Worm (Caenorhabditis elegans) whole organism, L4 larva: ENCODE data around the gene srw-76.

Experiments used
- F10B5.3 ChIP-seq: sonication (generic microtip); optimal IDR thresholded peaks from 2 replicates; lab custom pipeline; 2016; ENCODE audit warnings: mild to moderate bottlenecking, missing genetic modification characterization, missing compliant biosample characterization
- F26F4.8 ChIP-seq: fragments of 200-800 bp; sonication (Bioruptor generic); conservative IDR thresholded peaks from 2 replicates; pipeline ENCODE4 v1.3.6; 2022; ENCODE audit warnings: missing genetic modification characterization, missing compliant biosample characterization
- F44E2.7 ChIP-seq: fragments of 200-800 bp; sonication (Bioruptor generic); IDR thresholded peaks from 2 replicates; pipeline ENCODE4 v2.1.2; 2022; ENCODE audit warnings: missing genetic modification characterization, missing compliant biosample characterization
- T20F7.1 ChIP-seq: fragments of 200-800 bp; sonication (Bioruptor generic); optimal IDR thresholded peaks from 2 replicates; lab custom pipeline; 2018; ENCODE audit warnings: mild to moderate bottlenecking, missing genetic modification characterization, missing compliant biosample characterization
- T26A8.4 ChIP-seq: fragments of 200-800 bp; sonication (Bioruptor generic); IDR thresholded peaks from 2 replicates; pipeline ENCODE4 v1.3.6; 2022; ENCODE audit warnings: missing genetic modification characterization, missing compliant biosample characterization
- Y105C5A.15 ChIP-seq: fragments of 200-800 bp; sonication (Bioruptor generic); IDR thresholded peaks from 2 replicates; pipeline ENCODE4 v1.3.6; 2022; ENCODE audit warnings: missing genetic modification characterization, missing compliant biosample characterization
- Y48G9A.11 ChIP-seq: fragments of 200-800 bp; sonication (Bioruptor generic); IDR thresholded peaks from 2 replicates; pipeline ENCODE4 v1.3.6; 2022; ENCODE audit warnings: missing genetic modification reagents, missing genetic modification characterization, missing compliant biosample characterization
- Y75B8A.6 ChIP-seq: fragments of 200-800 bp; sonication (Bioruptor generic); IDR thresholded peaks from 2 replicates; pipeline ENCODE4 v1.3.6; 2022; ENCODE audit warnings: missing genetic modification reagents, missing genetic modification characterization, missing compliant biosample characterization
- aha-1 ChIP-seq: fragments of 150-350 bp; peaks from one replicate; lab custom pipeline; 2014; ENCODE audit warnings: missing biosample characterization, missing genetic modification characterization
- arid-1 ChIP-seq: fragments of 200-800 bp; sonication (Bioruptor generic); conservative IDR thresholded peaks from 2 replicates; pipeline ENCODE4 v1.3.6; 2022; ENCODE audit warnings: missing genetic modification reagents, missing genetic modification characterization, missing compliant biosample characterization
- ceh-28 ChIP-seq: fragments of 150-350 bp; optimal IDR thresholded peaks from 2 replicates; lab custom pipeline; 2014; ENCODE audit warnings: missing biosample characterization, missing genetic modification reagents, missing genetic modification characterization
- ceh-44 ChIP-seq: fragments of 200-800 bp; sonication (Bioruptor generic); IDR thresholded peaks from 2 replicates; pipeline ENCODE4 v1.3.6; 2022; ENCODE audit warnings: missing genetic modification reagents, missing genetic modification characterization, missing compliant biosample characterization
- ceh-62 ChIP-seq: sonication (generic microtip); optimal IDR thresholded peaks from 2 replicates; lab custom pipeline; 2017; ENCODE audit warnings: missing biosample characterization, missing genetic modification characterization
- ces-1 ChIP-seq: fragments of 150-350 bp; sonication (generic microtip); optimal IDR thresholded peaks from 4 replicates; lab custom pipeline; 2014; ENCODE audit warnings: missing biosample characterization, missing genetic modification reagents, missing genetic modification characterization
- cey-2 ChIP-seq: sonication (generic microtip); optimal IDR thresholded peaks from 3 replicates; lab custom pipeline; 2017; ENCODE audit warnings: missing genetic modification characterization, mild to moderate bottlenecking, missing compliant biosample characterization, antibody characterized with exemption, borderline replicate concordance; ENCODE audit not compliant: insufficient read depth
- daf-19 ChIP-seq: fragments of 200-800 bp; sonication (Bioruptor generic); conservative IDR thresholded peaks from 2 replicates; pipeline ENCODE4 v1.3.6; 2022; ENCODE audit warnings: missing genetic modification characterization, missing compliant biosample characterization
- daf-8 ChIP-seq: fragments of 200-800 bp; sonication (Bioruptor generic); IDR thresholded peaks from 2 replicates; pipeline ENCODE4 v1.3.6; 2022; ENCODE audit warnings: missing genetic modification characterization, missing compliant biosample characterization
- dmd-8 ChIP-seq: fragments of 200-800 bp; sonication (Bioruptor generic); IDR thresholded peaks from 2 replicates; pipeline ENCODE4 v1.3.6; 2022; ENCODE audit warnings: missing genetic modification characterization, missing compliant biosample characterization
- dpl-1 ChIP-seq: fragments of 150-350 bp; optimal IDR thresholded peaks from 2 replicates; lab custom pipeline; 2014; ENCODE audit warnings: missing biosample characterization, missing genetic modification reagents, missing genetic modification characterization
- duxl-1 ChIP-seq: sonication (generic microtip); optimal IDR thresholded peaks from 2 replicates; lab custom pipeline; 2016; ENCODE audit warnings: mild to moderate bottlenecking, missing genetic modification characterization, moderate library complexity, missing compliant biosample characterization; ENCODE audit not compliant: poor library complexity
- dve-1 ChIP-seq: sonication (generic microtip); optimal IDR thresholded peaks from 2 replicates; lab custom pipeline; 2017; ENCODE audit warnings: antibody characterized with exemption, mild to moderate bottlenecking, missing genetic modification characterization, missing compliant biosample characterization; ENCODE audit not compliant: insufficient read depth
- egl-43 ChIP-seq: fragments of 200-800 bp; sonication (Bioruptor generic); IDR thresholded peaks from 2 replicates; pipeline ENCODE4 v1.3.6; 2022; ENCODE audit warnings: missing genetic modification reagents, missing genetic modification characterization, missing compliant biosample characterization
- fkh-10 ChIP-seq: fragments of 150-350 bp; optimal IDR thresholded peaks from 2 replicates; lab custom pipeline; 2014; ENCODE audit warnings: missing biosample characterization, missing genetic modification reagents, missing genetic modification characterization
- fos-1 ChIP-seq: fragments of 150-350 bp; optimal IDR thresholded peaks from 2 replicates; lab custom pipeline; 2014; ENCODE audit warnings: missing biosample characterization, missing genetic modification characterization
- gei-8 ChIP-seq: fragments of 200-800 bp; sonication (Bioruptor generic); optimal IDR thresholded peaks from 2 replicates; lab custom pipeline; 2018; ENCODE audit warnings: mild to moderate bottlenecking, missing genetic modification characterization, missing compliant biosample characterization
- hlh-11 ChIP-seq: fragments of 200-800 bp; sonication (Bioruptor generic); optimal IDR thresholded peaks from 2 replicates; lab custom pipeline; 2018; ENCODE audit warnings: mild to moderate bottlenecking, missing genetic modification characterization, missing compliant biosample characterization
- hlh-30 ChIP-seq: sonication (generic microtip); optimal IDR thresholded peaks from 2 replicates; lab custom pipeline; 2017; ENCODE audit warnings: antibody characterized with exemption, mild to moderate bottlenecking, missing genetic modification characterization, missing compliant biosample characterization; ENCODE audit not compliant: insufficient read depth
- lim-7 ChIP-seq: fragments of 200-800 bp; sonication (Bioruptor generic); IDR thresholded peaks from 2 replicates; pipeline ENCODE4 v1.3.6; 2022; ENCODE audit warnings: missing genetic modification characterization, missing compliant biosample characterization
- lin-1 ChIP-seq: fragments of 200-800 bp; sonication (Bioruptor generic); IDR thresholded peaks from 2 replicates; pipeline ENCODE4 v1.3.6; 2022; ENCODE audit warnings: missing genetic modification reagents, missing genetic modification characterization, missing compliant biosample characterization
- lin-29 ChIP-seq: fragments of 200-800 bp; sonication (Bioruptor generic); IDR thresholded peaks from 2 replicates; pipeline ENCODE4 v1.3.6; 2022; ENCODE audit warnings: missing genetic modification reagents, missing genetic modification characterization, missing compliant biosample characterization
- lin-38 ChIP-seq: fragments of 200-800 bp; sonication (Bioruptor generic); IDR thresholded peaks from 2 replicates; pipeline ENCODE4 v1.3.6; 2022; ENCODE audit warnings: missing genetic modification reagents, missing genetic modification characterization, missing compliant biosample characterization
- lir-3 ChIP-seq: sonication (generic microtip); optimal IDR thresholded peaks from 2 replicates; lab custom pipeline; 2016; ENCODE audit warnings: mild to moderate bottlenecking, missing genetic modification characterization, missing compliant biosample characterization
- lsy-2 ChIP-seq, 2 experiments: fragments of 150-350 bp in 1 of 2; sonication (generic microtip) in 1 of 2; optimal IDR thresholded peaks; 2 replicates each; lab custom pipeline; 2014 to 2017; ENCODE audit warnings: missing biosample characterization in 2 of 2, missing genetic modification characterization in 2 of 2
- madf-9 ChIP-seq: fragments of 200-800 bp; sonication (Bioruptor generic); conservative IDR thresholded peaks from 2 replicates; pipeline ENCODE4 v1.3.6; 2022; ENCODE audit warnings: missing genetic modification reagents, missing genetic modification characterization, missing compliant biosample characterization
- mdl-1 ChIP-seq, 2 experiments: fragments of 150-350 bp in 1 of 2; sonication (generic microtip) in 1 of 2; optimal IDR thresholded peaks; 2 replicates each; lab custom pipeline; 2014 to 2017; ENCODE audit warnings: missing biosample characterization in 2 of 2, missing genetic modification characterization in 2 of 2
- mdt-29 ChIP-seq: fragments of 200-800 bp; sonication (Bioruptor generic); IDR thresholded peaks from 2 replicates; pipeline ENCODE4 v1.3.6; 2022; ENCODE audit warnings: missing genetic modification reagents, missing genetic modification characterization, missing compliant biosample characterization
- mxl-3 ChIP-seq: fragments of 200-800 bp; sonication (Bioruptor generic); optimal IDR thresholded peaks from 2 replicates; lab custom pipeline; 2018; ENCODE audit warnings: mild to moderate bottlenecking, missing genetic modification characterization, missing compliant biosample characterization
- nhr-25 ChIP-seq: sonication (generic microtip); optimal IDR thresholded peaks from 2 replicates; lab custom pipeline; 2017; ENCODE audit warnings: missing genetic modification characterization, mild to moderate bottlenecking, missing compliant biosample characterization, antibody characterized with exemption, moderate library complexity, borderline replicate concordance; ENCODE audit not compliant: insufficient read depth
- nhr-41 ChIP-seq: fragments of 200-800 bp; sonication (Bioruptor generic); IDR thresholded peaks from 2 replicates; pipeline ENCODE4 v1.3.6; 2022; ENCODE audit warnings: missing genetic modification reagents, missing genetic modification characterization, missing compliant biosample characterization
- nhr-77 ChIP-seq: fragments of 150-350 bp; optimal IDR thresholded peaks from 2 replicates; lab custom pipeline; 2014; ENCODE audit warnings: missing biosample characterization, missing genetic modification characterization
- php-3 ChIP-seq: fragments of 200-800 bp; sonication (Bioruptor generic); IDR thresholded peaks from 2 replicates; pipeline ENCODE4 v1.3.6; 2022; ENCODE audit warnings: missing genetic modification reagents, missing genetic modification characterization, missing compliant biosample characterization
- pqm-1 ChIP-seq: sonication (generic microtip); optimal IDR thresholded peaks from 2 replicates; lab custom pipeline; 2017; ENCODE audit warnings: missing biosample characterization, missing genetic modification characterization
- rbr-2 ChIP-seq: sonication (generic microtip); optimal IDR thresholded peaks from 2 replicates; lab custom pipeline; 2016; ENCODE audit warnings: missing genotype, missing genetic modification characterization, missing compliant biosample characterization
- set-16 ChIP-seq: fragments of 200-800 bp; sonication (Bioruptor generic); IDR thresholded peaks from 2 replicates; pipeline ENCODE4 v1.3.6; 2022; ENCODE audit warnings: missing genetic modification reagents, missing genetic modification characterization, missing compliant biosample characterization
- snpc-1.2 ChIP-seq: fragments of 200-800 bp; sonication (Bioruptor generic); IDR thresholded peaks from 2 replicates; pipeline ENCODE4 v1.3.6; 2022; ENCODE audit warnings: missing genetic modification reagents, missing genetic modification characterization, missing compliant biosample characterization
- unc-39 ChIP-seq: sonication (generic microtip); optimal IDR thresholded peaks from 2 replicates; lab custom pipeline; 2017; ENCODE audit warnings: missing biosample characterization, missing genetic modification characterization
- zag-1 ChIP-seq: fragments of 150-350 bp; optimal IDR thresholded peaks from 2 replicates; lab custom pipeline; 2014; ENCODE audit warnings: missing biosample characterization, missing genetic modification characterization
- zip-2 ChIP-seq: fragments of 150-350 bp; optimal IDR thresholded peaks from 2 replicates; lab custom pipeline; 2014; ENCODE audit warnings: missing biosample characterization, missing genetic modification characterization
- ztf-7 ChIP-seq: fragments of 150-350 bp; optimal IDR thresholded peaks from 2 replicates; lab custom pipeline; 2014; ENCODE audit warnings: missing biosample characterization, missing genetic modification characterization

The srw-76 gene

ce11 chrV:16592947-16593791 lies 44.9 kb downstream of the srw-76 start (continued):
- TF ChIP-seq Y48G9A.11 (GFP tag; lab: Robert Waterston, UW) (no peak), dmd-8 (GFP tag; lab: Robert Waterston, UW) (no peak), lin-38 (GFP tag; lab: Robert Waterston, UW) (0 out of 2 replicates have a peak, but pooled peaks have one; percentile 22), ztf-7 (tag; lab: Kevin White, UChicago) (no peak), cey-2 (tag; lab: Kevin White, UChicago) (no peak), egl-43 (GFP tag; lab: Robert Waterston, UW) (no peak), fos-1 (tag; lab: Kevin White, UChicago) (no peak), dpl-1 (no peak), duxl-1 (tag; lab: Kevin White, UChicago) (no peak), lsy-2 (tag; optimal IDR thresholded peaks at IDR 0.05; lab: Kevin White, UChicago) (no peak), gei-8 (GFP tag; lab: Kevin White, UChicago) (no peak), lim-7 (GFP tag; lab: Robert Waterston, UW) (no peak), ceh-28 (tag; lab: Kevin White, UChicago) (no peak), daf-19 (GFP tag; lab: Robert Waterston, UW) (no peak), arid-1 (no peak), ces-1 (GFP tag; lab: Kevin White, UChicago) (no peak), hlh-30 (tag; lab: Kevin White, UChicago) (peak; percentile 43), ceh-62 (tag; lab: Kevin White, UChicago) (no peak), zip-2 (tag; lab: Kevin White, UChicago) (no peak), hlh-11 (tag; lab: Kevin White, UChicago) (peak; percentile 63), T26A8.4 (GFP tag; lab: Robert Waterston, UW) (peak; percentile 57; the same call in 1 of the 2 replicates), mxl-3 (GFP tag; lab: Kevin White, UChicago) (no peak), nhr-25 (no peak), php-3 (peak; percentile 58), snpc-1.2 (GFP tag; lab: Robert Waterston, UW) (no peak), rbr-2 (tag; lab: Kevin White, UChicago) (no peak), F26F4.8 (no peak), nhr-41 (GFP tag; lab: Robert Waterston, UW) (no peak), lir-3 (no peak), Y105C5A.15 (0 out of 2 replicates have a peak, but pooled peaks have one; percentile 14), F10B5.3 (tag; lab: Kevin White, UChicago) (no peak), Y75B8A.6 (no peak), ceh-44 (GFP tag; lab: Robert Waterston, UW) (no peak), lin-1 (GFP tag; lab: Robert Waterston, UW) (peak; percentile 40; the same call in 1 of the 2 replicates), aha-1 (tag; lab: Kevin White, UChicago) (no peak), set-16 (GFP tag; lab: Robert Waterston, UW) (no peak), daf-8 (GFP tag; lab: Robert Waterston, UW) (no peak), zag-1 (no peak), lin-29 (GFP tag; lab: Robert Waterston, UW) (no peak), mdt-29 (GFP tag; lab: Robert Waterston, UW) (peak; percentile 10; the same call in 1 of the 2 replicates), madf-9 (GFP tag; lab: Robert Waterston, UW) (no peak), fkh-10 (no peak), mdl-1 (tag; optimal IDR thresholded peaks at IDR 0.05; lab: Kevin White, UChicago) (no peak), pqm-1 (peak; percentile 81), dve-1 (peak; percentile 41), F44E2.7 (GFP tag; lab: Robert Waterston, UW) (no peak), unc-39 (tag; lab: Kevin White, UChicago) (no peak), T20F7.1 (GFP tag; lab: Kevin White, UChicago) (peak; percentile 32), nhr-77 (tag; lab: Kevin White, UChicago) (peak; percentile 37)
